Fruit fly (Drosophila melanogaster) whole organism, embryonic: ENCODE results near the gene Rpn10.

Source experiments
- Adf1 ChIP-seq: fragments of 200-800 bp; sonication (Bioruptor generic); IDR thresholded peaks from 2 replicates; pipeline ENCODE4 v1.3.6; 2022; ENCODE audit warnings: missing biosample characterization, missing genetic modification characterization
- BEAF-32 ChIP-seq: fragments of 200-800 bp; sonication (Bioruptor generic); optimal IDR thresholded peaks from 3 replicates; lab custom pipeline; 2017; ENCODE audit warnings: missing biosample characterization, missing genetic modification characterization, mild to moderate bottlenecking, moderate library complexity, missing genetic modification reagents
- CG1832 ChIP-seq: fragments of 200-800 bp; sonication (Bioruptor generic); optimal IDR thresholded peaks from 2 replicates; lab custom pipeline; 2017; ENCODE audit warnings: missing biosample characterization, mild to moderate bottlenecking, missing genetic modification characterization, inconsistent platforms
- CG18476 ChIP-seq: fragments of 200-800 bp; sonication (Bioruptor generic); optimal IDR thresholded peaks from 2 replicates; lab custom pipeline; 2016; ENCODE audit warnings: missing biosample characterization, mild to moderate bottlenecking, missing genetic modification characterization
- CG18599 ChIP-seq: fragments of 200-800 bp; sonication (Bioruptor generic); optimal IDR thresholded peaks from 3 replicates; lab custom pipeline; 2017; ENCODE audit warnings: missing biosample characterization, missing genetic modification characterization, mild to moderate bottlenecking, moderate library complexity, missing genetic modification reagents
- CG2678 ChIP-seq: fragments of 200-800 bp; sonication (Bioruptor generic); optimal IDR thresholded peaks from 3 replicates; lab custom pipeline; 2019; ENCODE audit warnings: missing biosample characterization, mild to moderate bottlenecking, missing genetic modification characterization, moderate library complexity
- CG3163 ChIP-seq: fragments of 200-800 bp; sonication (Bioruptor generic); optimal IDR thresholded peaks from 3 replicates; lab custom pipeline; 2016; ENCODE audit warnings: missing biosample characterization, missing genetic modification characterization
- CG34376 ChIP-seq: fragments of 200-800 bp; sonication (Bioruptor generic); optimal IDR thresholded peaks from 2 replicates; lab custom pipeline; 2018; ENCODE audit warnings: missing biosample characterization, mild to moderate bottlenecking, missing genetic modification characterization
- CG3847 ChIP-seq: fragments of 200-800 bp; sonication (Bioruptor generic); IDR thresholded peaks from 2 replicates; pipeline ENCODE4 v1.3.6; 2022; ENCODE audit warnings: missing biosample characterization, missing genetic modification characterization
- CG4360 ChIP-seq: fragments of 200-800 bp; sonication (Bioruptor generic); IDR thresholded peaks from 2 replicates; pipeline ENCODE4 v1.3.6; 2022; ENCODE audit warnings: missing biosample characterization, missing genetic modification characterization
- CG4707 ChIP-seq: fragments of 200-800 bp; sonication (Bioruptor generic); optimal IDR thresholded peaks from 2 replicates; lab custom pipeline; 2018; ENCODE audit warnings: missing biosample characterization, mild to moderate bottlenecking, missing genetic modification characterization, moderate library complexity
- CG4854 ChIP-seq: fragments of 200-800 bp; sonication (Bioruptor generic); optimal IDR thresholded peaks from 2 replicates; lab custom pipeline; 2016; ENCODE audit warnings: missing biosample characterization, missing genetic modification characterization, inconsistent platforms
- CG5180 ChIP-seq: fragments of 200-800 bp; sonication (Bioruptor generic); optimal IDR thresholded peaks from 3 replicates; lab custom pipeline; 2017; ENCODE audit warnings: missing biosample characterization, missing genetic modification characterization, mild to moderate bottlenecking, moderate library complexity, missing genetic modification reagents
- CG5245 ChIP-seq: fragments of 200-800 bp; sonication (Bioruptor generic); optimal IDR thresholded peaks from 3 replicates; lab custom pipeline; 2016; ENCODE audit warnings: missing biosample characterization, missing genetic modification characterization
- CG6254 ChIP-seq: fragments of 200-800 bp; sonication (Bioruptor generic); optimal IDR thresholded peaks from 3 replicates; lab custom pipeline; 2017; ENCODE audit warnings: mild to moderate bottlenecking, missing biosample characterization, missing genetic modification reagents, missing genetic modification characterization
- CG7271 ChIP-seq: fragments of 200-800 bp; sonication (Bioruptor generic); optimal IDR thresholded peaks from 2 replicates; lab custom pipeline; 2018; ENCODE audit warnings: missing biosample characterization, mild to moderate bottlenecking, missing genetic modification characterization, moderate library complexity
- CG7372 ChIP-seq: fragments of 200-800 bp; sonication (Bioruptor generic); IDR thresholded peaks from 2 replicates; pipeline ENCODE4 v1.3.6; 2022; ENCODE audit warnings: missing biosample characterization, missing genetic modification characterization
- CTCF ChIP-seq: fragments of 200-800 bp; sonication (Bioruptor generic); optimal IDR thresholded peaks from 2 replicates; lab custom pipeline; 2017; ENCODE audit warnings: missing biosample characterization, mild to moderate bottlenecking, missing genetic modification characterization, moderate library complexity
- D19B ChIP-seq: fragments of 200-800 bp; sonication (Bioruptor generic); optimal IDR thresholded peaks from 2 replicates; lab custom pipeline; 2017; ENCODE audit warnings: missing biosample characterization, mild to moderate bottlenecking, missing genetic modification characterization
- Hey ChIP-seq: fragments of 200-800 bp; sonication (Bioruptor generic); optimal IDR thresholded peaks from 3 replicates; lab custom pipeline; 2018; ENCODE audit warnings: missing biosample characterization, mild to moderate bottlenecking, missing genetic modification characterization
- HmgD ChIP-seq: fragments of 200-800 bp; sonication (Bioruptor generic); optimal IDR thresholded peaks from 3 replicates; lab custom pipeline; 2016; ENCODE audit warnings: missing biosample characterization, missing genetic modification characterization
- Hmr ChIP-seq: fragments of 200-800 bp; sonication (Bioruptor generic); optimal IDR thresholded peaks from 3 replicates; lab custom pipeline; 2017; ENCODE audit warnings: mild to moderate bottlenecking, missing biosample characterization, missing genetic modification reagents, missing genetic modification characterization
- Lpt ChIP-seq: fragments of >200 bp; optimal IDR thresholded peaks from 2 replicates; lab custom pipeline; 2018; ENCODE audit warnings: missing biosample characterization, missing genetic modification characterization
- Nf-YC ChIP-seq: fragments of 200-800 bp; optimal IDR thresholded peaks from 3 replicates; lab custom pipeline; 2019; ENCODE audit warnings: missing biosample characterization, mild to moderate bottlenecking, missing genetic modification characterization, moderate library complexity
- NfI ChIP-seq: fragments of 200-800 bp; sonication (Bioruptor generic); optimal IDR thresholded peaks from 3 replicates; lab custom pipeline; 2018; ENCODE audit warnings: missing biosample characterization, mild to moderate bottlenecking, missing genetic modification characterization, moderate library complexity
- Opbp ChIP-seq: fragments of 200-800 bp; sonication (Bioruptor generic); IDR thresholded peaks from 3 replicates; pipeline ENCODE4 v1.3.6; 2022; ENCODE audit warnings: missing biosample characterization, missing genetic modification characterization; ENCODE audit not compliant: partially characterized antibody
- Rfx ChIP-seq: fragments of 200-800 bp; sonication (Bioruptor generic); IDR thresholded peaks from 2 replicates; pipeline ENCODE4 v1.3.6; 2022; ENCODE audit warnings: missing biosample characterization, missing genetic modification characterization
- Rx ChIP-seq: fragments of 200-800 bp; sonication (Bioruptor generic); IDR thresholded peaks from 2 replicates; pipeline ENCODE4 v1.3.6; 2022; ENCODE audit warnings: missing biosample characterization, missing genetic modification characterization
- Trl ChIP-seq, 3 experiments: fragments of >200 bp in 2 of 3; fragments of 200-800 bp in 1 of 3; sonication (Bioruptor generic) in 1 of 3; optimal IDR thresholded peaks; 2 replicates in 1 of 3; 3 replicates in 2 of 3; lab custom pipeline; 2016 to 2017; ENCODE audit warnings: missing biosample characterization in 1 of 3, missing genetic modification characterization in 1 of 3
- cad ChIP-seq: fragments of >200 bp; optimal IDR thresholded peaks from 2 replicates; lab custom pipeline; 2017; ENCODE audit warnings: missing biosample characterization, missing genetic modification characterization
- cg ChIP-seq: fragments of 200-800 bp; sonication (Bioruptor generic); optimal IDR thresholded peaks from 3 replicates; lab custom pipeline; 2019; ENCODE audit warnings: missing biosample characterization, mild to moderate bottlenecking, missing genetic modification characterization, moderate library complexity
- dmrt11E ChIP-seq: fragments of 200-800 bp; sonication (Bioruptor generic); optimal IDR thresholded peaks from 3 replicates; lab custom pipeline; 2018; ENCODE audit warnings: missing biosample characterization, mild to moderate bottlenecking, missing genetic modification characterization, moderate library complexity
- eyg ChIP-seq: fragments of 200-800 bp; sonication (Bioruptor generic); optimal IDR thresholded peaks from 3 replicates; lab custom pipeline; 2016; ENCODE audit warnings: missing biosample characterization, missing genetic modification characterization
- fd64A ChIP-seq: fragments of 200-800 bp; sonication (Bioruptor generic); optimal IDR thresholded peaks from 3 replicates; lab custom pipeline; 2018; ENCODE audit warnings: missing biosample characterization, mild to moderate bottlenecking, missing genetic modification characterization
- gcm ChIP-seq: fragments of 200-800 bp; sonication (Bioruptor generic); optimal IDR thresholded peaks from 2 replicates; lab custom pipeline; 2019; ENCODE audit warnings: missing biosample characterization, mild to moderate bottlenecking, missing genetic modification characterization, moderate library complexity
- kni ChIP-seq: fragments of 200-800 bp; sonication (Bioruptor generic); optimal IDR thresholded peaks from 3 replicates; lab custom pipeline; 2017; ENCODE audit warnings: mild to moderate bottlenecking, missing biosample characterization, missing genetic modification reagents, missing genetic modification characterization
- lov ChIP-seq, 2 experiments: fragments of 200-800 bp in 1 of 2; fragments of >200 bp in 1 of 2; sonication (Bioruptor generic) in 1 of 2; IDR thresholded peaks in 1 of 2; optimal IDR thresholded peaks in 1 of 2; 2 replicates in 1 of 2; 3 replicates in 1 of 2; pipeline versions ENCODE4 v1.3.6 to Lab custom; 2017 to 2022; ENCODE audit warnings: missing biosample characterization in 1 of 2, missing genetic modification characterization in 1 of 2
- nom ChIP-seq: fragments of 200-800 bp; sonication (Bioruptor generic); optimal IDR thresholded peaks from 2 replicates; lab custom pipeline; 2017; ENCODE audit warnings: missing biosample characterization, missing genetic modification characterization, mild to moderate bottlenecking, moderate library complexity, missing genetic modification reagents
- oc ChIP-seq: fragments of 200-800 bp; sonication (Bioruptor generic); optimal IDR thresholded peaks from 2 replicates; lab custom pipeline; 2018; ENCODE audit warnings: missing biosample characterization, mild to moderate bottlenecking, missing genetic modification characterization, moderate library complexity
- pb ChIP-seq: fragments of 200-800 bp; sonication (Bioruptor generic); optimal IDR thresholded peaks from 3 replicates; lab custom pipeline; 2016; ENCODE audit warnings: missing biosample characterization, missing genetic modification characterization
- pfk ChIP-seq: fragments of 200-800 bp; sonication (Bioruptor generic); optimal IDR thresholded peaks from 2 replicates; lab custom pipeline; 2018; ENCODE audit warnings: missing biosample characterization, mild to moderate bottlenecking, missing genetic modification characterization, moderate library complexity
- prd ChIP-seq, 3 experiments: fragments of >200 bp in 2 of 3; fragments of 200-800 bp in 1 of 3; sonication (Bioruptor generic) in 1 of 3; optimal IDR thresholded peaks in 2 of 3; IDR thresholded peaks in 1 of 3; 2 replicates in 2 of 3; 3 replicates in 1 of 3; pipeline versions ENCODE4 v1.3.6 to Lab custom; 2017 to 2022; ENCODE audit warnings: missing biosample characterization in 1 of 3, missing genetic modification characterization in 1 of 3
- pzg ChIP-seq: fragments of 200-800 bp; sonication (Bioruptor generic); optimal IDR thresholded peaks from 3 replicates; lab custom pipeline; 2018; ENCODE audit warnings: missing biosample characterization, mild to moderate bottlenecking, missing genetic modification characterization, moderate library complexity
- seq ChIP-seq: fragments of 200-800 bp; sonication (Bioruptor generic); IDR thresholded peaks from 2 replicates; pipeline ENCODE4 v1.3.6; 2022; ENCODE audit warnings: missing biosample characterization, missing genetic modification characterization
- sob ChIP-seq: fragments of 200-800 bp; sonication (Bioruptor generic); IDR thresholded peaks from 2 replicates; pipeline ENCODE4 v1.3.6; 2022; ENCODE audit warnings: missing biosample characterization, missing genetic modification characterization
- ssp ChIP-seq: fragments of 200-800 bp; sonication (Bioruptor generic); IDR thresholded peaks from 2 replicates; pipeline ENCODE4 v1.3.6; 2022; ENCODE audit warnings: missing biosample characterization, missing genetic modification characterization
- ttk ChIP-seq: fragments of 200-800 bp; sonication (Bioruptor generic); IDR thresholded peaks from 2 replicates; pipeline ENCODE4 v2.1.2; 2022; ENCODE audit warnings: missing biosample characterization, missing genetic modification characterization
- vvl ChIP-seq: fragments of 200-800 bp; sonication (Bioruptor generic); IDR thresholded peaks from 2 replicates; pipeline ENCODE4 v1.3.6; 2022; ENCODE audit warnings: missing biosample characterization, missing genetic modification characterization
- wek ChIP-seq: fragments of 200-800 bp; sonication (Bioruptor generic); optimal IDR thresholded peaks from 3 replicates; lab custom pipeline; 2018; ENCODE audit warnings: missing biosample characterization, mild to moderate bottlenecking, missing genetic modification characterization, moderate library complexity
- zfh2 ChIP-seq: fragments of 200-800 bp; sonication (Bioruptor generic); optimal IDR thresholded peaks from 2 replicates; lab custom pipeline; 2016; ENCODE audit warnings: missing biosample characterization, missing genetic modification characterization

The Rpn10 gene

DNA sequence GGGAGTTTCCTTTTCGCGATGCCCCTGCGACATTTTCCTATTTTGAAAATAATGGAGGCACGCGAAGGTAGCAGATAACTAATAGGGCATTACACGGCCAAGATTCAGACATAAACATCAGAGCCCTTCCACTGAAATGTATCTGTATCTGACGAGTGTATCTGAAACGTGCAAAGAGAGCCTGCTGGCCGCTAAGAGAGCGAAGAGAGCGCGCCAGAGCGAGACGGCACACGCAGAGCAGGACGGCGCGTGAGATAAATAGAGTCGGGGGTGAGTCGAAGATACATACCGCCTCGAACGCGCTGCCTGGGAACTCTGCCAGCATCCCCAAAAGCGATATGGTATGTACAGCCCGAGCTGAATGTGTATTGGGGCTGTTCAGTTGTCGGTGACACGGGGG lies 47.9 kb downstream of the Rpn10 start (continued):
- TF ChIP-seq nom (GFP tag; lab: Kevin White, UChicago): peak; percentile 35
- TF ChIP-seq CG5245 (GFP tag; lab: Kevin White, UChicago): no peak
- TF ChIP-seq Opbp (GFP tag; lab: Robert Waterston, UW): no peak
- TF ChIP-seq CG6254 (GFP tag; lab: Kevin White, UChicago): peak; percentile 30
- TF ChIP-seq NfI (GFP tag; lab: Kevin White, UChicago): no peak
- no peak for TF ChIP-seq eyg
- TF ChIP-seq CG18599 (GFP tag; lab: Kevin White, UChicago): no peak
- TF ChIP-seq Hmr (GFP tag; lab: Kevin White, UChicago): peak; percentile 13
- no peak for TF ChIP-seq CG4854
- TF ChIP-seq CG18476 (GFP tag; lab: Kevin White, UChicago): no peak
- TF ChIP-seq Rfx: no peak
- no peak for TF ChIP-seq BEAF-32 (GFP tag; lab: Kevin White, UChicago)
- TF ChIP-seq Hey (tag; lab: Kevin White, UChicago): peak; percentile 5
- peak; percentile 68 for TF ChIP-seq vvl (GFP tag; lab: Robert Waterston, UW)
- peak; percentile 39 for TF ChIP-seq oc (tag; lab: Kevin White, UChicago)
- TF ChIP-seq gcm (GFP tag; lab: Kevin White, UChicago): peak; percentile 57
- no peak for TF ChIP-seq CG7271 (tag; lab: Kevin White, UChicago)
- TF ChIP-seq pb (GFP tag; lab: Kevin White, UChicago): no peak
- no peak for TF ChIP-seq HmgD
- TF ChIP-seq kni (GFP tag; lab: Kevin White, UChicago): no peak
- no peak for TF ChIP-seq ssp (GFP tag; lab: Robert Waterston, UW)
- no peak for TF ChIP-seq prd (optimal IDR thresholded peaks at IDR 0.05; lab: Kevin White, UChicago)
- TF ChIP-seq prd (GFP tag; IDR thresholded peaks at IDR 0.05; lab: Robert Waterston, UW): no peak
- TF ChIP-seq Adf1: peak; percentile 80
- TF ChIP-seq CG34376 (GFP tag; lab: Kevin White, UChicago): no peak
- TF ChIP-seq CG4707 (GFP tag; lab: Kevin White, UChicago): peak; percentile 20
- TF ChIP-seq Nf-YC (tag; lab: Kevin White, UChicago): peak; percentile 95
- TF ChIP-seq ttk: peak; percentile 69; the same call in 1 of the 2 replicates
- peak; percentile 1 for TF ChIP-seq cad
- peak; percentile 9 for TF ChIP-seq wek (GFP tag; lab: Kevin White, UChicago)
- no peak for TF ChIP-seq fd64A (GFP tag; lab: Kevin White, UChicago)
- no peak for TF ChIP-seq D19B (GFP tag; lab: Kevin White, UChicago)
- TF ChIP-seq CG5180 (GFP tag; lab: Kevin White, UChicago): no peak
- TF ChIP-seq CG3163 (GFP tag; lab: Kevin White, UChicago): peak; percentile 99
- no peak for TF ChIP-seq dmrt11E (tag; lab: Kevin White, UChicago)
- 0 out of 2 replicates have a peak, but pooled peaks have one; percentile 18 for TF ChIP-seq sob (GFP tag; lab: Robert Waterston, UW)
- no peak for TF ChIP-seq CG2678 (tag; lab: Kevin White, UChicago)
- TF ChIP-seq Rx (GFP tag; lab: Robert Waterston, UW): no peak
- TF ChIP-seq pzg (GFP tag; lab: Kevin White, UChicago): no peak
- no peak for TF ChIP-seq zfh2
- TF ChIP-seq Lpt (GFP tag; lab: Kevin White, UChicago): no peak
- peak; percentile 78 for TF ChIP-seq cg (GFP tag; lab: Kevin White, UChicago)
- TF ChIP-seq lov (optimal IDR thresholded peaks at IDR 0.05; lab: Kevin White, UChicago): no peak
- TF ChIP-seq lov (GFP tag; IDR thresholded peaks at IDR 0.05; lab: Robert Waterston, UW): 0 out of 3 replicates have a peak, but pooled peaks have one; percentile 21
- TF ChIP-seq CTCF: peak; percentile 1
- TF ChIP-seq CG3847 (GFP tag; lab: Robert Waterston, UW): no peak
- TF ChIP-seq Trl (optimal IDR thresholded peaks at IDR 0.05; lab: Kevin White, UChicago): peak; percentile 68 to 96
- TF ChIP-seq Trl (GFP tag; optimal IDR thresholded peaks at IDR 0.05; lab: Kevin White, UChicago): no peak
- peak; percentile 97 for TF ChIP-seq CG1832 (GFP tag; lab: Kevin White, UChicago)
- TF ChIP-seq pfk: no peak
- TF ChIP-seq seq: peak; percentile 91
- TF ChIP-seq CG7372 (GFP tag; lab: Robert Waterston, UW): no peak
- TF ChIP-seq CG4360 (GFP tag; lab: Robert Waterston, UW): no peak
